Worm (Caenorhabditis elegans) whole organism, mixed stage, embryonic: ENCODE data around the gene dgtr-1.

Experiments
- blmp-1 ChIP-seq: fragments of 150-350 bp; optimal IDR thresholded peaks from 2 replicates; lab custom pipeline; 2014; ENCODE audit warnings: missing biosample characterization, missing genetic modification characterization
- lin-32 ChIP-seq: fragments of 200-800 bp; sonication (Bioruptor generic); optimal IDR thresholded peaks from 2 replicates; lab custom pipeline; 2018; ENCODE audit warnings: mild to moderate bottlenecking, missing genetic modification characterization, missing compliant biosample characterization
- nhr-12 ChIP-seq: fragments of 150-350 bp; optimal IDR thresholded peaks from 2 replicates; lab custom pipeline; 2014; ENCODE audit warnings: missing biosample characterization, missing genetic modification characterization
- pha-4 ChIP-seq: fragments of 150-350 bp; optimal IDR thresholded peaks from 2 replicates; lab custom pipeline; 2018; ENCODE audit warnings: missing biosample characterization, missing genetic modification reagents, missing genetic modification characterization
- ztf-11 ChIP-seq: fragments of 150-350 bp; optimal IDR thresholded peaks from 2 replicates; lab custom pipeline; 2014; ENCODE audit warnings: missing biosample characterization, missing genetic modification characterization

DNA sequence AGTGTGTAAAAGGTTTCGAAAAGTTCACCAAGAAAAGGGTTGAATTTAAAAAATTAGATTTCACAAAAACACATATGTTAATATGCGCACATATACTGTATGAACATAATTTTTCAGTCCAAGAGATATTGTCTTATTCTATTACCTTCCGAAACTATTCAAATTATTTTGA lies 21.2 kb downstream of the dgtr-1 start, which contains the start of gene F46E10.3:
- TF ChIP-seq lin-32 (GFP tag; lab: Kevin White, UChicago) (no peak), nhr-12 (tag; lab: Kevin White, UChicago) (no peak), blmp-1 (tag; lab: Kevin White, UChicago) (no peak), ztf-11 (tag; lab: Kevin White, UChicago) (no peak), pha-4 (tag; lab: Kevin White, UChicago) (no peak)
